Fruit fly (Drosophila melanogaster) whole organism, embryonic: Measurements from ENCODE around the gene st.

Source experiments
- Asciz ChIP-seq: fragments of 200-800 bp; sonication (Bioruptor generic); optimal IDR thresholded peaks from 2 replicates; lab custom pipeline; 2017; ENCODE audit warnings: missing biosample characterization, mild to moderate bottlenecking, missing genetic modification characterization, missing genetic modification reagents
- BEAF-32 ChIP-seq: fragments of 200-800 bp; sonication (Bioruptor generic); optimal IDR thresholded peaks from 3 replicates; lab custom pipeline; 2017; ENCODE audit warnings: missing biosample characterization, missing genetic modification characterization, mild to moderate bottlenecking, moderate library complexity, missing genetic modification reagents
- CG10209 ChIP-seq: fragments of 200-800 bp; sonication (Bioruptor generic); optimal IDR thresholded peaks from 3 replicates; lab custom pipeline; 2017; ENCODE audit warnings: missing biosample characterization, mild to moderate bottlenecking, missing genetic modification characterization, missing genetic modification reagents
- CG10543 ChIP-seq: fragments of 200-800 bp; sonication (Bioruptor generic); optimal IDR thresholded peaks from 3 replicates; lab custom pipeline; 2017; ENCODE audit warnings: missing biosample characterization, mild to moderate bottlenecking, missing genetic modification characterization, moderate library complexity
- CG10654 ChIP-seq: fragments of 200-800 bp; sonication (Bioruptor generic); optimal IDR thresholded peaks from 2 replicates; lab custom pipeline; 2016; ENCODE audit warnings: missing biosample characterization, missing genetic modification characterization
- CG11398 ChIP-seq: fragments of 200-800 bp; sonication (Bioruptor generic); optimal IDR thresholded peaks from 2 replicates; lab custom pipeline; 2016; ENCODE audit warnings: missing biosample characterization, missing genetic modification characterization
- CG14050 ChIP-seq: fragments of 200-800 bp; sonication (Bioruptor generic); IDR thresholded peaks from 3 replicates; pipeline ENCODE4 v1.3.6; 2022; ENCODE audit warnings: missing biosample characterization, missing genetic modification characterization
- CG2199 ChIP-seq: fragments of 200-800 bp; sonication (Bioruptor generic); IDR thresholded peaks from 3 replicates; pipeline ENCODE4 v1.3.6; 2022; ENCODE audit warnings: missing biosample characterization, missing genetic modification characterization
- CG32772 ChIP-seq: fragments of 200-800 bp; sonication (Bioruptor generic); IDR thresholded peaks from 2 replicates; pipeline ENCODE4 v1.3.6; 2022; ENCODE audit warnings: missing biosample characterization, missing genetic modification characterization
- CG34376 ChIP-seq: fragments of 200-800 bp; sonication (Bioruptor generic); optimal IDR thresholded peaks from 2 replicates; lab custom pipeline; 2018; ENCODE audit warnings: missing biosample characterization, mild to moderate bottlenecking, missing genetic modification characterization
- CG5180 ChIP-seq: fragments of 200-800 bp; sonication (Bioruptor generic); optimal IDR thresholded peaks from 3 replicates; lab custom pipeline; 2017; ENCODE audit warnings: missing biosample characterization, missing genetic modification characterization, mild to moderate bottlenecking, moderate library complexity, missing genetic modification reagents
- CG5953 ChIP-seq: fragments of 200-800 bp; sonication (Bioruptor generic); IDR thresholded peaks from 2 replicates; pipeline ENCODE4 v1.3.6; 2022; ENCODE audit warnings: missing biosample characterization, missing genetic modification characterization
- CG6254 ChIP-seq: fragments of 200-800 bp; sonication (Bioruptor generic); optimal IDR thresholded peaks from 3 replicates; lab custom pipeline; 2017; ENCODE audit warnings: mild to moderate bottlenecking, missing biosample characterization, missing genetic modification reagents, missing genetic modification characterization
- CG7357 ChIP-seq: fragments of 200-800 bp; sonication (Bioruptor generic); IDR thresholded peaks from 3 replicates; pipeline ENCODE4 v1.3.6; 2022; ENCODE audit warnings: missing biosample characterization, missing genetic modification characterization
- Camta ChIP-seq: fragments of 200-800 bp; sonication (Bioruptor generic); optimal IDR thresholded peaks from 2 replicates; lab custom pipeline; 2016; ENCODE audit warnings: missing biosample characterization, missing genetic modification characterization
- D19A ChIP-seq: fragments of 200-800 bp; optimal IDR thresholded peaks from 3 replicates; lab custom pipeline; 2019; ENCODE audit warnings: missing biosample characterization, mild to moderate bottlenecking, missing genetic modification characterization, moderate library complexity
- Dad ChIP-seq: fragments of 200-800 bp; sonication (Bioruptor generic); optimal IDR thresholded peaks from 3 replicates; lab custom pipeline; 2016; ENCODE audit warnings: missing biosample characterization, missing genetic modification characterization
- Dp ChIP-seq: fragments of 200-800 bp; sonication (Bioruptor generic); optimal IDR thresholded peaks from 2 replicates; lab custom pipeline; 2018; ENCODE audit warnings: missing biosample characterization, mild to moderate bottlenecking, missing genetic modification characterization, moderate library complexity
- E2f2 ChIP-seq: fragments of 200-800 bp; sonication (Bioruptor generic); IDR thresholded peaks from 2 replicates; pipeline ENCODE4 v1.3.6; 2022; ENCODE audit warnings: missing biosample characterization, missing genetic modification characterization
- Ets65A ChIP-seq: fragments of 200-800 bp; sonication (Bioruptor generic); peaks from one replicate; lab custom pipeline; 2016; ENCODE audit warnings: missing biosample characterization, missing genetic modification characterization
- HLHmδ ChIP-seq: fragments of 200-800 bp; sonication (Bioruptor generic); optimal IDR thresholded peaks from 2 replicates; lab custom pipeline; 2018; ENCODE audit warnings: missing biosample characterization, mild to moderate bottlenecking, missing genetic modification characterization, moderate library complexity
- Hey ChIP-seq: fragments of 200-800 bp; sonication (Bioruptor generic); optimal IDR thresholded peaks from 3 replicates; lab custom pipeline; 2018; ENCODE audit warnings: missing biosample characterization, mild to moderate bottlenecking, missing genetic modification characterization
- Jarid2 ChIP-seq: fragments of 200-800 bp; sonication (Bioruptor generic); optimal IDR thresholded peaks from 3 replicates; lab custom pipeline; 2017; ENCODE audit warnings: mild to moderate bottlenecking, missing biosample characterization, missing genetic modification reagents, missing genetic modification characterization
- Med ChIP-seq: fragments of 200-800 bp; sonication (Bioruptor generic); peaks from one replicate; lab custom pipeline; 2016; ENCODE audit warnings: missing biosample characterization, missing genetic modification characterization, mild to moderate bottlenecking, inconsistent platforms, moderate library complexity
- Nf-YB ChIP-seq: fragments of 200-800 bp; sonication (Bioruptor generic); optimal IDR thresholded peaks from 3 replicates; lab custom pipeline; 2019; ENCODE audit warnings: missing biosample characterization, mild to moderate bottlenecking, missing genetic modification characterization, moderate library complexity
- Trl ChIP-seq, 3 experiments: fragments of >200 bp in 2 of 3; fragments of 200-800 bp in 1 of 3; sonication (Bioruptor generic) in 1 of 3; optimal IDR thresholded peaks; 2 replicates in 1 of 3; 3 replicates in 2 of 3; lab custom pipeline; 2016 to 2017; ENCODE audit warnings: missing biosample characterization in 1 of 3, missing genetic modification characterization in 1 of 3
- Vsx1 ChIP-seq: fragments of 200-800 bp; sonication (Bioruptor generic); optimal IDR thresholded peaks from 2 replicates; lab custom pipeline; 2017; ENCODE audit warnings: missing biosample characterization, mild to moderate bottlenecking, missing genetic modification characterization, missing genetic modification reagents
- bcd ChIP-seq: fragments of 200-800 bp; sonication (Bioruptor generic); optimal IDR thresholded peaks from 2 replicates; lab custom pipeline; 2017; ENCODE audit warnings: missing biosample characterization, mild to moderate bottlenecking, missing genetic modification characterization
- cad ChIP-seq: fragments of >200 bp; optimal IDR thresholded peaks from 2 replicates; lab custom pipeline; 2017; ENCODE audit warnings: missing biosample characterization, missing genetic modification characterization
- chinmo ChIP-seq: fragments of 200-800 bp; sonication (Bioruptor generic); IDR thresholded peaks from 4 replicates; pipeline ENCODE4 v1.3.6; 2022; ENCODE audit warnings: missing biosample characterization, missing genetic modification characterization; ENCODE audit not compliant: partially characterized antibody
- exex ChIP-seq: fragments of 200-800 bp; sonication (Bioruptor generic); optimal IDR thresholded peaks from 4 replicates; lab custom pipeline; 2018; ENCODE audit warnings: missing biosample characterization, mild to moderate bottlenecking, missing genetic modification characterization, moderate library complexity
- grn ChIP-seq: fragments of 200-800 bp; sonication (Bioruptor generic); optimal IDR thresholded peaks from 3 replicates; lab custom pipeline; 2017; ENCODE audit warnings: missing biosample characterization, missing genetic modification characterization
- gro ChIP-seq: fragments of 200-800 bp; sonication (Bioruptor generic); optimal IDR thresholded peaks from 2 replicates; lab custom pipeline; 2016; ENCODE audit warnings: missing biosample characterization, missing genetic modification characterization
- gsb-n ChIP-seq: fragments of 200-800 bp; sonication (Bioruptor generic); optimal IDR thresholded peaks from 3 replicates; lab custom pipeline; 2018; ENCODE audit warnings: missing biosample characterization, mild to moderate bottlenecking, missing genetic modification characterization
- jigr1 ChIP-seq: fragments of 200-800 bp; sonication (Bioruptor generic); IDR thresholded peaks from 3 replicates; pipeline ENCODE4 v1.3.6; 2022; ENCODE audit warnings: missing biosample characterization, missing genetic modification characterization
- kay ChIP-seq: fragments of 200-800 bp; sonication (Bioruptor generic); optimal IDR thresholded peaks from 2 replicates; lab custom pipeline; 2016; ENCODE audit warnings: missing biosample characterization, missing genetic modification characterization
- ken ChIP-seq: fragments of 200-800 bp; sonication (Bioruptor generic); IDR thresholded peaks from 3 replicates; pipeline ENCODE4 v1.3.6; 2022; ENCODE audit warnings: missing biosample characterization, missing genetic modification characterization
- mirr ChIP-seq: fragments of 200-800 bp; sonication (Bioruptor generic); optimal IDR thresholded peaks from 3 replicates; lab custom pipeline; 2018; ENCODE audit warnings: missing biosample characterization, mild to moderate bottlenecking, missing genetic modification characterization
- repo ChIP-seq: fragments of 200-800 bp; sonication (Bioruptor generic); optimal IDR thresholded peaks from 2 replicates; lab custom pipeline; 2016; ENCODE audit warnings: missing biosample characterization, missing genetic modification characterization
- row ChIP-seq: fragments of 200-800 bp; sonication (Bioruptor generic); IDR thresholded peaks from 3 replicates; pipeline ENCODE4 v1.3.6; 2022; ENCODE audit warnings: missing biosample characterization, missing genetic modification characterization
- sens ChIP-seq: fragments of 200-800 bp; sonication (Bioruptor generic); peaks from one replicate; lab custom pipeline; 2016; ENCODE audit warnings: missing biosample characterization, missing genetic modification characterization
- sqz ChIP-seq: fragments of 200-800 bp; sonication (Bioruptor generic); optimal IDR thresholded peaks from 3 replicates; lab custom pipeline; 2018; ENCODE audit warnings: missing biosample characterization, mild to moderate bottlenecking, missing genetic modification characterization
- ssp ChIP-seq: fragments of 200-800 bp; sonication (Bioruptor generic); IDR thresholded peaks from 2 replicates; pipeline ENCODE4 v1.3.6; 2022; ENCODE audit warnings: missing biosample characterization, missing genetic modification characterization
- tap ChIP-seq: fragments of 200-800 bp; optimal IDR thresholded peaks from 3 replicates; lab custom pipeline; 2019; ENCODE audit warnings: missing biosample characterization, mild to moderate bottlenecking, missing genetic modification characterization, moderate library complexity
- tll ChIP-seq, 2 experiments: fragments of 200-800 bp in 1 of 2; fragments of >200 bp in 1 of 2; sonication (Bioruptor generic) in 1 of 2; optimal IDR thresholded peaks; 2 replicates each; lab custom pipeline; 2017 to 2019; ENCODE audit warnings: missing biosample characterization in 2 of 2, missing genetic modification characterization in 2 of 2, mild to moderate bottlenecking in 1 of 2, moderate library complexity in 1 of 2
- z ChIP-seq: fragments of 200-800 bp; sonication (Bioruptor generic); IDR thresholded peaks from 3 replicates; pipeline ENCODE4 v1.3.6; 2022; ENCODE audit warnings: missing biosample characterization, missing genetic modification characterization

st gene

dm6 chr3L:16495235-16495634 is 2.2 kb upstream of the st start:
- peak; percentile 55; the same call in 1 of the 2 replicates for TF ChIP-seq CG32772 (GFP tag; lab: Robert Waterston, UW)
- 0 out of 4 replicates have a peak, but pooled peaks have one; percentile 37 for TF ChIP-seq chinmo
- no peak for TF ChIP-seq jigr1 (GFP tag; lab: Robert Waterston, UW)
- peak; percentile 38 to 52 for TF ChIP-seq Trl (optimal IDR thresholded peaks at IDR 0.05; lab: Kevin White, UChicago)
- no peak for TF ChIP-seq Trl (GFP tag; optimal IDR thresholded peaks at IDR 0.05; lab: Kevin White, UChicago)
- no peak for TF ChIP-seq CG6254
- TF ChIP-seq E2f2 (GFP tag; lab: Robert Waterston, UW) = peak; percentile 85
- peak; percentile 73 for TF ChIP-seq Dp
- no peak for TF ChIP-seq ssp (GFP tag; lab: Robert Waterston, UW)
- TF ChIP-seq Dad (GFP tag; lab: Kevin White, UChicago) = no peak
- no peak for TF ChIP-seq BEAF-32 (GFP tag; lab: Kevin White, UChicago)
- peak; percentile 18 for TF ChIP-seq sqz (GFP tag; lab: Kevin White, UChicago)

DNA sequence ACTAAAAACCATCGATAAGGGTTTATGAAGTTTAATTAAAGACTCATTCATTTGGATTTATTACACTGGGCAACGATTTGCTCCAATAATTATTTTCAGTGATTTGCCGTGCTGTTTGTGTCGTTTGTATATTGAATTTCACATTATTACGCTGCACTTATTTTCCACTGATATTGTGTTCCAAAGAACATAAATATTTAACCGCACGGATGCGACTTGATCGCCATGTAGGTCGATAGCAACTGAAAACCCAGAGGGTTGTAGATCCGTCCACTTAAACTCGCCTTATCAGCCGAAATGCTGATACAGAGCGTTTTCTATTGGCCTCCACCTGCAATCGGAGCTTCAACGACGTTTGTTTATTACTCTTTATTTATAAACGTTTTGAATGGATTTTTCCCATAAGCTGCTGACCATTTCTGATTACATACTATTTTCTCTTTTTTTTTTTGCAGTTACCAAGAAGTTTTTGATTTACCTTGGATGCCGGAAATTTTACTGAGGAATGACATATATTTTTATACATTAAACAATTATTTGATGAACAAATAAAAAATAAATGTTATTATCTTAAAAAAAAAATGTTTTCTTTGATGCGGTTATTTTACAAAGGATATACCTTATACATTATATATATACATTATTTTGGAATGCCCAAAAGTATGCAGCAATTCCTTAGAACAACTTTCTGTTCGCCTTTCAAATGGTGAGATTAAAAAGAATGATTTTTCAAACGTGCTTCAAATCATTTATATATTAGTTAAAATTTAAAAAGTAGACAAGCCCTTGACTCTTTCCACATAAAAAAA is 1.3 kb upstream of the st start, which contains the start of gene CG42514:
CG42514 (minus strand) TSS at position 248 of the 809 bp plus-strand sequence.
- peak; percentile 42 for TF ChIP-seq CG10543
- peak; percentile 72 for TF ChIP-seq exex (tag; lab: Kevin White, UChicago)
- TF ChIP-seq Jarid2 (GFP tag; lab: Kevin White, UChicago) = peak; percentile 30
- TF ChIP-seq Camta (GFP tag; lab: Kevin White, UChicago) = no peak
- peak; percentile 77 for TF ChIP-seq CG34376 (GFP tag; lab: Kevin White, UChicago)
- peak; percentile 85 for TF ChIP-seq D19A (tag; lab: Kevin White, UChicago)
- peak; percentile 69; the same call in 1 of the 3 replicates for TF ChIP-seq CG2199 (GFP tag; lab: Robert Waterston, UW)
- peak; percentile 66 for TF ChIP-seq sens (GFP tag; lab: Kevin White, UChicago)
- TF ChIP-seq Med (GFP tag; lab: Kevin White, UChicago) = peak; percentile 70
- peak; percentile 12 for TF ChIP-seq Nf-YB (GFP tag; lab: Kevin White, UChicago)
- TF ChIP-seq mirr (GFP tag; lab: Kevin White, UChicago) = peak; percentile 16
- TF ChIP-seq row = peak; percentile 5; the same call in 1 of the 3 replicates
- TF ChIP-seq CG5180 (GFP tag; lab: Kevin White, UChicago) = peak; percentile 61
- no peak for TF ChIP-seq cad (GFP tag; lab: Kevin White, UChicago)
- TF ChIP-seq Hey (tag; lab: Kevin White, UChicago) = peak; percentile 71
- TF ChIP-seq Asciz (GFP tag; lab: Kevin White, UChicago) = no peak
- peak; percentile 3 for TF ChIP-seq gro (GFP tag; lab: Kevin White, UChicago)
- TF ChIP-seq grn (GFP tag; lab: Kevin White, UChicago) = peak; percentile 44
- no peak for TF ChIP-seq HLHmδ (GFP tag; lab: Kevin White, UChicago)
- no peak for TF ChIP-seq tll (GFP tag; optimal IDR thresholded peaks at IDR 0.05; lab: Kevin White, UChicago)
- no peak for TF ChIP-seq z
- TF ChIP-seq, all 482 proteins: peak for 15

- TF ChIP-seq Ets65A (GFP tag; lab: Kevin White, UChicago) (peak; percentile 93), ken (GFP tag; lab: Robert Waterston, UW) (peak; percentile 55; the same call in 1 of the 3 replicates), CG5953 (GFP tag; lab: Robert Waterston, UW) (0 out of 2 replicates have a peak, but pooled peaks have one; percentile 12), CG10654 (GFP tag; lab: Kevin White, UChicago) (peak; percentile 67), kay (GFP tag; lab: Kevin White, UChicago) (peak; percentile 59), bcd (GFP tag; lab: Kevin White, UChicago) (peak; percentile 87), gsb-n (tag; lab: Kevin White, UChicago) (peak; percentile 72), CG7357 (peak; percentile 64; the same call in 2 of the 3 replicates), tap (peak; percentile 69), Med (GFP tag; lab: Kevin White, UChicago) (peak; percentile 89), Vsx1 (GFP tag; lab: Kevin White, UChicago) (peak; percentile 47), CG11398 (no peak), repo (GFP tag; lab: Kevin White, UChicago) (peak; percentile 11), CG14050 (GFP tag; lab: Robert Waterston, UW) (peak; percentile 63; the same call in 2 of the 3 replicates), CG10209 (GFP tag; lab: Kevin White, UChicago) (peak; percentile 81)
These were observed 36.5 kb downstream of the st start for dm6 chr3L:16533932-16534331.
